Fruit fly (Drosophila melanogaster): Measurements from ENCODE around the gene CG6071.

Gene CG6071

DNA sequence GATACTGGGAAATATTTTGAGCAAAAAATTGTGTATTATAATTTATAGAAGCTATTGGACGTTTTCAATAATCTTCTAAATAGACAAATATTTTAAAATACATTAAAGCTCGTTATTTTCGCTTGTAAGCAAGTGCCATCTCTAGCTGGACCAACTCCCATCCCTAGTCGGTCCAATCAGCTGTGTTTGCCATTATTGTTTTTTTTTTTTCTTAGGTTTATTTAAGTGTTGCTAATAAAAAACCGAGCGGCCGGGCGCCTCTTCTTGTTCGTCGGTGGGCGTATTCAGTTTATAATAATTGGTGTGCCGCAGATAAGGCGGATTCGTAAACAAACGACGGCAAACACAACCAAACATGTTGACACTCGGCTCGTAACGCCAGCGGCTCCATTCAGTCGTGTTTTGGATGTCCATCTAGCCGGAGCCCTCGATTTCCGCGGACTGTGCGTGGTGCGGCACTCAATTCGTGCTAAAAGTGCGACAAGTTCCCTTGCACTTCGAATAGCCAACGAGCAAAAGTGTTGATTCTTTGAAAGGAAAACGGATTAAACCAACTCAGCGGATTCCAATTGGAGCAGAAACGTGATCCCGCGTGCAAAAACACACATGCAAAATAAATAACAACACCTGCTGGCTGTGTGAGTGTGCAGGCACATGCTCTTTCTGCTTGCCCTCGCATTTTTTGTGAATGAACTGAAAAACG, 38.1 kb upstream of the CG6071 start, which contains the start of gene Sugb:
Gene Sugb (plus strand): TSS at position 162 of the 703 bp plus-strand sequence.
- TF ChIP-seq Hmr (GFP tag; optimal IDR thresholded peaks at IDR 0.05): peak; percentile 71
- TF ChIP-seq CG17912 (GFP tag; optimal IDR thresholded peaks at IDR 0.05): no peak
- TF ChIP-seq CG31388 (GFP tag; optimal IDR thresholded peaks at IDR 0.05): no peak
- no peak for TF ChIP-seq Neu2 (GFP tag; optimal IDR thresholded peaks at IDR 0.05; ENCODE audit: borderline replicate concordance)
- no peak for TF ChIP-seq bcd (GFP tag; optimal IDR thresholded peaks at IDR 0.05)
- no peak for TF ChIP-seq hb (GFP tag; IDR thresholded peaks at IDR 0.05; ENCODE audit: partially characterized antibody)
- TF ChIP-seq tx (GFP tag; optimal IDR thresholded peaks at IDR 0.05): no peak
- peak; percentile 54 for TF ChIP-seq Meics (GFP tag; optimal IDR thresholded peaks at IDR 0.05)
- peak; percentile 48; the same call in 2 of the 3 replicates for TF ChIP-seq CG17361 (GFP tag; IDR thresholded peaks at IDR 0.05)
- no peak; the same call in 2 of the 3 replicates for TF ChIP-seq HLH4C (GFP tag; IDR thresholded peaks at IDR 0.05; ENCODE audit: partially characterized antibody)
- peak; percentile 72 for TF ChIP-seq CG34224 (GFP tag; IDR thresholded peaks at IDR 0.05; ENCODE audit: partially characterized antibody)
- peak; percentile 63 for TF ChIP-seq CG6765 (GFP tag; optimal IDR thresholded peaks at IDR 0.05)
- peak; percentile 62 for TF ChIP-seq az2 (GFP tag; optimal IDR thresholded peaks at IDR 0.05)
- TF ChIP-seq ab (GFP tag; optimal IDR thresholded peaks at IDR 0.05): no peak
- TF ChIP-seq Ets65A (GFP tag): peak; percentile 48
- TF ChIP-seq rib (GFP tag; IDR thresholded peaks at IDR 0.05): peak; percentile 63
- no peak for TF ChIP-seq CG14667 (GFP tag; IDR thresholded peaks at IDR 0.05)
- no peak for TF ChIP-seq yki (optimal IDR thresholded peaks at IDR 0.05)
- peak; percentile 57 for TF ChIP-seq CG14441 (GFP tag; IDR thresholded peaks at IDR 0.05)
- no peak; the same call in 1 of the 2 replicates for TF ChIP-seq sisA (GFP tag; IDR thresholded peaks at IDR 0.05)
- no peak for TF ChIP-seq CG10565 (GFP tag; optimal IDR thresholded peaks at IDR 0.05)
- TF ChIP-seq h (optimal IDR thresholded peaks at IDR 0.05): no peak
- no peak for TF ChIP-seq pita (GFP tag; optimal IDR thresholded peaks at IDR 0.05)
- TF ChIP-seq cato (GFP tag; optimal IDR thresholded peaks at IDR 0.05; ENCODE audit: borderline replicate concordance): no peak
- TF ChIP-seq pzg (GFP tag; optimal IDR thresholded peaks at IDR 0.05): peak; percentile 22
- peak; percentile 58 for TF ChIP-seq nom (GFP tag; optimal IDR thresholded peaks at IDR 0.05)
- TF ChIP-seq Fer3 (tag; optimal IDR thresholded peaks at IDR 0.05): peak; percentile 65
- no peak for TF ChIP-seq CG9215 (GFP tag; IDR thresholded peaks at IDR 0.05)
- peak; percentile 71 for TF ChIP-seq sna (GFP tag; IDR thresholded peaks at IDR 0.05; ENCODE audit: partially characterized antibody)
- TF ChIP-seq Hr39 (optimal IDR thresholded peaks at IDR 0.05): no peak
- peak; percentile 77 for TF ChIP-seq lab (GFP tag; optimal IDR thresholded peaks at IDR 0.05)
- TF ChIP-seq onecut (GFP tag; IDR thresholded peaks at IDR 0.05): peak; percentile 49
- TF ChIP-seq CG3281 (GFP tag; optimal IDR thresholded peaks at IDR 0.05): peak; percentile 19
- peak; percentile 62 for TF ChIP-seq lbe (GFP tag; optimal IDR thresholded peaks at IDR 0.05)
- TF ChIP-seq CG12299 (tag; optimal IDR thresholded peaks at IDR 0.05): peak; percentile 65
- peak; percentile 47 for TF ChIP-seq Hr3 (GFP tag; optimal IDR thresholded peaks at IDR 0.05)
- no peak for TF ChIP-seq tio (GFP tag; optimal IDR thresholded peaks at IDR 0.05)
- no peak for TF ChIP-seq CG2875 (GFP tag; optimal IDR thresholded peaks at IDR 0.05)
- peak; percentile 21 for TF ChIP-seq ewg (GFP tag; optimal IDR thresholded peaks at IDR 0.05)
- peak; percentile 43 for TF ChIP-seq CG15696 (tag; optimal IDR thresholded peaks at IDR 0.05)
- peak; percentile 44 for TF ChIP-seq wek (GFP tag; optimal IDR thresholded peaks at IDR 0.05)
- peak; percentile 42 for TF ChIP-seq CG5245 (GFP tag; optimal IDR thresholded peaks at IDR 0.05)
- TF ChIP-seq Camta (GFP tag; optimal IDR thresholded peaks at IDR 0.05): peak; percentile 7
- no peak for TF ChIP-seq btn (GFP tag; optimal IDR thresholded peaks at IDR 0.05)
- TF ChIP-seq hkb (optimal IDR thresholded peaks at IDR 0.05): no peak
- peak; percentile 54 for TF ChIP-seq hkb (GFP tag; IDR thresholded peaks at IDR 0.05)
- TF ChIP-seq Hand (GFP tag; optimal IDR thresholded peaks at IDR 0.05): peak; percentile 37
- no peak for TF ChIP-seq Spps (tag; optimal IDR thresholded peaks at IDR 0.05)
- peak; percentile 87 for TF ChIP-seq CG10431 (GFP tag; optimal IDR thresholded peaks at IDR 0.05)
- TF ChIP-seq corto (GFP tag; optimal IDR thresholded peaks at IDR 0.05): peak; percentile 57
